Fruit fly (Drosophila melanogaster) whole organism, pupa: Measurements from ENCODE around the gene CG32461.
A peak's percentile ranks its signal among the peaks of the same experiment; 100 is the strongest.

ENCODE experiments used
- CG10348 ChIP-seq: fragments of 200-800 bp; sonication (Bioruptor generic); IDR thresholded peaks from 2 replicates; pipeline ENCODE4 v1.3.6; 2022; ENCODE audit warnings: missing biosample characterization, missing genetic modification characterization
- CG12605 ChIP-seq: fragments of 200-800 bp; sonication (Bioruptor generic); IDR thresholded peaks from 2 replicates; pipeline ENCODE4 v1.3.6; 2022; ENCODE audit warnings: missing biosample characterization, missing genetic modification characterization
- CG14655 ChIP-seq: fragments of 200-800 bp; sonication (Bioruptor generic); optimal IDR thresholded peaks from 3 replicates; lab custom pipeline; 2017; ENCODE audit warnings: mild to moderate bottlenecking, missing biosample characterization, missing genetic modification reagents, missing genetic modification characterization
- CG15710 ChIP-seq: fragments of 200-800 bp; sonication (Bioruptor generic); optimal IDR thresholded peaks from 2 replicates; lab custom pipeline; 2018; ENCODE audit warnings: missing biosample characterization, mild to moderate bottlenecking, missing genetic modification characterization, moderate library complexity
- CG17806 ChIP-seq: fragments of 200-800 bp; sonication (Bioruptor generic); optimal IDR thresholded peaks from 2 replicates; lab custom pipeline; 2018; ENCODE audit warnings: missing biosample characterization, mild to moderate bottlenecking, missing genetic modification characterization, moderate library complexity
- CG34367 ChIP-seq: fragments of 200-800 bp; sonication (Bioruptor generic); optimal IDR thresholded peaks from 2 replicates; lab custom pipeline; 2018; ENCODE audit warnings: missing biosample characterization, mild to moderate bottlenecking, missing genetic modification characterization
- CG8159 ChIP-seq: fragments of 200-800 bp; sonication (Bioruptor generic); optimal IDR thresholded peaks from 3 replicates; lab custom pipeline; 2018; ENCODE audit warnings: missing biosample characterization, mild to moderate bottlenecking, missing genetic modification characterization, moderate library complexity
- CG8301 ChIP-seq: fragments of 200-800 bp; sonication (Bioruptor generic); optimal IDR thresholded peaks from 2 replicates; lab custom pipeline; 2018; ENCODE audit warnings: missing biosample characterization, mild to moderate bottlenecking, missing genetic modification characterization
- D1 ChIP-seq: fragments of 200-800 bp; sonication (Bioruptor generic); optimal IDR thresholded peaks from 2 replicates; lab custom pipeline; 2018; ENCODE audit warnings: missing biosample characterization, mild to moderate bottlenecking, missing genetic modification characterization, moderate library complexity
- EcR ChIP-seq: fragments of 200-800 bp; sonication (Bioruptor generic); optimal IDR thresholded peaks from 3 replicates; lab custom pipeline; 2019; ENCODE audit warnings: missing biosample characterization, missing genetic modification characterization, mild to moderate bottlenecking, moderate library complexity, missing genetic modification reagents
- Ets98B ChIP-seq: fragments of 200-800 bp; sonication (Bioruptor generic); IDR thresholded peaks from 2 replicates; pipeline ENCODE4 v1.3.6; 2022; ENCODE audit warnings: missing biosample characterization, missing genetic modification characterization
- Pif1A ChIP-seq: fragments of 200-800 bp; sonication (Bioruptor generic); optimal IDR thresholded peaks from 3 replicates; lab custom pipeline; 2016; ENCODE audit warnings: missing biosample characterization, missing genetic modification characterization
- Pif1B ChIP-seq: fragments of 200-800 bp; sonication (Bioruptor generic); optimal IDR thresholded peaks from 3 replicates; lab custom pipeline; 2016; ENCODE audit warnings: missing biosample characterization, missing genetic modification characterization
- gl ChIP-seq: fragments of 200-800 bp; sonication (Bioruptor generic); optimal IDR thresholded peaks from 2 replicates; lab custom pipeline; 2018; ENCODE audit warnings: missing biosample characterization, mild to moderate bottlenecking, missing genetic modification characterization

dm6 chr3L:22947993-22948954 lies 6.8 kb downstream of the CG32461 start:
- TF ChIP-seq gl (tag; lab: Kevin White, UChicago): no peak
- no peak for TF ChIP-seq Pif1A (GFP tag; lab: Kevin White, UChicago)
- TF ChIP-seq CG15710: no peak
- no peak for TF ChIP-seq CG8301 (tag; lab: Kevin White, UChicago)
- TF ChIP-seq Ets98B (GFP tag; lab: Robert Waterston, UW): no peak
- no peak for TF ChIP-seq CG10348
- no peak for TF ChIP-seq CG14655 (GFP tag; lab: Kevin White, UChicago)
- TF ChIP-seq CG17806 (tag; lab: Kevin White, UChicago): no peak
- no peak for TF ChIP-seq CG12605 (GFP tag; lab: Robert Waterston, UW)
- TF ChIP-seq EcR (GFP tag; lab: Kevin White, UChicago): peak; percentile 27
- no peak for TF ChIP-seq CG34367 (tag; lab: Kevin White, UChicago)
- TF ChIP-seq CG8159 (tag; lab: Kevin White, UChicago): no peak
- peak; percentile 2 for TF ChIP-seq Pif1B
- no peak for TF ChIP-seq D1 (tag; lab: Kevin White, UChicago)
